Worm (Caenorhabditis elegans): Measurements from ENCODE around the gene C29F5.8.

- TF ChIP-seq ceh-45 (GFP tag; IDR thresholded peaks at IDR 0.05) (no peak), sox-2 (GFP tag; IDR thresholded peaks at IDR 0.05) (no peak), dve-1 (tag; optimal IDR thresholded peaks at IDR 0.05) (no peak), pag-3 (tag; optimal IDR thresholded peaks at IDR 0.05; ENCODE audit: borderline replicate concordance) (no peak)
These were observed 32.3 kb upstream of the C29F5.8 start, which contains the start of gene bpl-1 for ce11 chrII:6273916-6274315.

Measured in whole organism, late embryonic.